Worm (Caenorhabditis elegans) whole organism, L4/young adult: ENCODE measurements around the gene inx-7.

Experiments used
- W03F9.2 ChIP-seq: fragments of 150-350 bp; optimal IDR thresholded peaks from 2 replicates; lab custom pipeline; 2014; ENCODE audit warnings: missing biosample characterization, missing genetic modification characterization
- dao-5 ChIP-seq: sonication (generic microtip); optimal IDR thresholded peaks from 2 replicates; lab custom pipeline; 2016; ENCODE audit warnings: missing genotype, missing genetic modification characterization, moderate library complexity, missing compliant biosample characterization
- him-1 ChIP-seq: sonication (generic microtip); optimal IDR thresholded peaks from 2 replicates; lab custom pipeline; 2016; ENCODE audit warnings: missing genotype, missing genetic modification reagents, missing genetic modification characterization, missing compliant biosample characterization

- no peak for TF ChIP-seq W03F9.2 (tag; lab: Kevin White, UChicago)
- TF ChIP-seq dao-5 (tag; lab: Kevin White, UChicago), result no peak
- no peak for TF ChIP-seq him-1 (tag; lab: Kevin White, UChicago)
Observed at ce11 chrIV:5979818-5980217, 33.4 kb upstream of the inx-7 start.
